Fruit fly (Drosophila melanogaster): Measurements from ENCODE around the gene Dhc98D.

Gene Dhc98D

dm6 chr3R:28547129-28547753 is 60.5 kb downstream of the Dhc98D start (continued):
- TF ChIP-seq Ada2b (GFP tag; IDR thresholded peaks at IDR 0.05), result no peak
- TF ChIP-seq CG13287 (GFP tag; IDR thresholded peaks at IDR 0.05; ENCODE audit: partially characterized antibody), result peak; percentile 26; the same call in 1 of the 2 replicates
- TF ChIP-seq CG16813 (GFP tag; IDR thresholded peaks at IDR 0.05; ENCODE audit: partially characterized antibody), result 0 out of 3 replicates have a peak, but pooled peaks have one; percentile 26
- TF ChIP-seq CG4854 (GFP tag; optimal IDR thresholded peaks at IDR 0.05), result no peak
- TF ChIP-seq row (GFP tag; IDR thresholded peaks at IDR 0.05), result peak; percentile 90
- no peak for TF ChIP-seq Neu2 (GFP tag; optimal IDR thresholded peaks at IDR 0.05; ENCODE audit: borderline replicate concordance)
- TF ChIP-seq oc (tag; optimal IDR thresholded peaks at IDR 0.05), result peak; percentile 83
- TF ChIP-seq CG9437 (GFP tag; optimal IDR thresholded peaks at IDR 0.05), result no peak
- peak; percentile 47; the same call in 1 of the 2 replicates for TF ChIP-seq seq (GFP tag; IDR thresholded peaks at IDR 0.05)
- no peak for TF ChIP-seq fru (optimal IDR thresholded peaks at IDR 0.05)
- no peak for TF ChIP-seq hbn (GFP tag; IDR thresholded peaks at IDR 0.05; ENCODE audit: partially characterized antibody)
- TF ChIP-seq CG5245 (GFP tag; optimal IDR thresholded peaks at IDR 0.05), result no peak
- TF ChIP-seq sob (GFP tag; IDR thresholded peaks at IDR 0.05), result 0 out of 2 replicates have a peak, but pooled peaks have one; percentile 21
- peak; percentile 23 for TF ChIP-seq HmgZ (tag; optimal IDR thresholded peaks at IDR 0.05)
- no peak for TF ChIP-seq CG3407 (GFP tag; optimal IDR thresholded peaks at IDR 0.05)
- TF ChIP-seq CG12769 (tag; optimal IDR thresholded peaks at IDR 0.05), result peak; percentile 14
- TF ChIP-seq wdn (GFP tag; IDR thresholded peaks at IDR 0.05), result no peak
- TF ChIP-seq pfk (GFP tag; optimal IDR thresholded peaks at IDR 0.05), result no peak
- TF ChIP-seq CG42726 (GFP tag; IDR thresholded peaks at IDR 0.05; ENCODE audit: partially characterized antibody), result no peak
- no peak for TF ChIP-seq pan (optimal IDR thresholded peaks at IDR 0.05)
- peak in 1 of 2 experiments; percentile 28 for TF ChIP-seq pan (GFP tag; optimal IDR thresholded peaks at IDR 0.05 in 1 of 2, IDR thresholded peaks at IDR 0.05 in 1 of 2)
- TF ChIP-seq slou (GFP tag; optimal IDR thresholded peaks at IDR 0.05), result no peak
- no peak for TF ChIP-seq Max (GFP tag; optimal IDR thresholded peaks at IDR 0.05)
- TF ChIP-seq Fer2 (tag; optimal IDR thresholded peaks at IDR 0.05), result no peak
- peak; percentile 99 for TF ChIP-seq hkb (optimal IDR thresholded peaks at IDR 0.05)
- no peak for TF ChIP-seq hkb (GFP tag; IDR thresholded peaks at IDR 0.05)
- TF ChIP-seq Trl (optimal IDR thresholded peaks at IDR 0.05), result peak; percentile 43 to 61
- TF ChIP-seq Trl (GFP tag; optimal IDR thresholded peaks at IDR 0.05), result no peak
- TF ChIP-seq CrebB (tag; optimal IDR thresholded peaks at IDR 0.05), result peak; percentile 23
- TF ChIP-seq lmd (GFP tag; IDR thresholded peaks at IDR 0.05), result no peak
- TF ChIP-seq wek (GFP tag; optimal IDR thresholded peaks at IDR 0.05), result no peak
- no peak for TF ChIP-seq Lpt (GFP tag; optimal IDR thresholded peaks at IDR 0.05)
- TF ChIP-seq hth (optimal IDR thresholded peaks at IDR 0.05), result no peak
- no peak for TF ChIP-seq Hey (tag; optimal IDR thresholded peaks at IDR 0.05)
- TF ChIP-seq kni (GFP tag; optimal IDR thresholded peaks at IDR 0.05), result peak; percentile 61
- peak; percentile 49; the same call in 1 of the 2 replicates for TF ChIP-seq vvl (GFP tag; IDR thresholded peaks at IDR 0.05)
- TF ChIP-seq onecut (GFP tag; IDR thresholded peaks at IDR 0.05), result peak; percentile 45
- peak; percentile 88 for TF ChIP-seq CG15479 (GFP tag; optimal IDR thresholded peaks at IDR 0.05)
- TF ChIP-seq ash1 (GFP tag; optimal IDR thresholded peaks at IDR 0.05), result no peak
- TF ChIP-seq Mrtf (GFP tag; IDR thresholded peaks at IDR 0.05), result no peak
- peak; percentile 76 for TF ChIP-seq CG32767 (GFP tag; IDR thresholded peaks at IDR 0.05)
- no peak for TF ChIP-seq Awh (GFP tag; IDR thresholded peaks at IDR 0.05)
- TF ChIP-seq maf-S (GFP tag; optimal IDR thresholded peaks at IDR 0.05), result no peak
- TF ChIP-seq Hmx (GFP tag; optimal IDR thresholded peaks at IDR 0.05), result no peak
- TF ChIP-seq fu2 (GFP tag; optimal IDR thresholded peaks at IDR 0.05), result no peak
- no peak for TF ChIP-seq stc (GFP tag; IDR thresholded peaks at IDR 0.05)
- TF ChIP-seq NC2α (GFP tag; optimal IDR thresholded peaks at IDR 0.05), result no peak
- TF ChIP-seq pros (GFP tag; optimal IDR thresholded peaks at IDR 0.05), result peak; percentile 59
- TF ChIP-seq knrl (GFP tag; IDR thresholded peaks at IDR 0.05; ENCODE audit: partially characterized antibody), result 0 out of 3 replicates have a peak, but pooled peaks have one; percentile 29
- no peak for TF ChIP-seq tna (GFP tag; IDR thresholded peaks at IDR 0.05; ENCODE audit: partially characterized antibody)
- no peak for TF ChIP-seq HHEX (GFP tag; optimal IDR thresholded peaks at IDR 0.05)

All from whole organism, embryonic.